Fruit fly (Drosophila melanogaster): ENCODE results near the gene eco.

DNA sequence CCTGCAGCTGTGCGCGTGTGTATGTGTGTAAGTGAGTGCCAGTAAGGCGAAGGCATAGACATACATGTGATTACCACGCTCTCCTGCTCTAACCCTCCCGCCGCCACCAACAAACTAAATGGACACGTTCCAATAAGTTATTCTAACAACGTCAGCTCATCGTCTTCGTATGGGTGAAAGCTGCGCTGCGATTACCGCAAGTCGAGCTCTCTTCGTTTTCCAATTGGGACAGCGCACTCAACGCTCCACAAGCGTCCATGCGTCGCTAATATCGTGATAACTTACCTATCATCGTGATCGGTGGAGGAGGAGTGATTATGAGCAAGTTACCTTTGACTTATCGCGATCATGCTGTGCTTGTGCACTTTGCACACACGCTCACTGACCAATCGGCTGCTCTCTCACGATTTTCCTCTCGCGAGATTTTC lies 22.0 kb upstream of the eco start:
- TF ChIP-seq cnc (optimal IDR thresholded peaks at IDR 0.05) (no peak), kay (GFP tag; ENCODE audit: borderline replicate concordance) (no peak), CG7101 (tag; optimal IDR thresholded peaks at IDR 0.05) (peak; percentile 27), CG12768 (GFP tag; optimal IDR thresholded peaks at IDR 0.05) (peak; percentile 71), ovo (GFP tag; optimal IDR thresholded peaks at IDR 0.05) (peak; percentile 26), CG1620 (GFP tag; optimal IDR thresholded peaks at IDR 0.05) (no peak), bab1 (GFP tag; optimal IDR thresholded peaks at IDR 0.05) (peak; percentile 52), tj (GFP tag; optimal IDR thresholded peaks at IDR 0.05) (peak; percentile 88), cic (GFP tag; optimal IDR thresholded peaks at IDR 0.05) (peak; percentile 86), toe (GFP tag; optimal IDR thresholded peaks at IDR 0.05) (no peak), Crg-1 (GFP tag; optimal IDR thresholded peaks at IDR 0.05) (no peak), Mnt (GFP tag; optimal IDR thresholded peaks at IDR 0.05) (peak; percentile 93), Hr96 (GFP tag; optimal IDR thresholded peaks at IDR 0.05) (no peak), CG5204 (GFP tag; optimal IDR thresholded peaks at IDR 0.05) (no peak)

Data from whole organism, adult.